Fruit fly (Drosophila melanogaster): Measurements from ENCODE around the gene Yp3.

Gene Yp3

DNA sequence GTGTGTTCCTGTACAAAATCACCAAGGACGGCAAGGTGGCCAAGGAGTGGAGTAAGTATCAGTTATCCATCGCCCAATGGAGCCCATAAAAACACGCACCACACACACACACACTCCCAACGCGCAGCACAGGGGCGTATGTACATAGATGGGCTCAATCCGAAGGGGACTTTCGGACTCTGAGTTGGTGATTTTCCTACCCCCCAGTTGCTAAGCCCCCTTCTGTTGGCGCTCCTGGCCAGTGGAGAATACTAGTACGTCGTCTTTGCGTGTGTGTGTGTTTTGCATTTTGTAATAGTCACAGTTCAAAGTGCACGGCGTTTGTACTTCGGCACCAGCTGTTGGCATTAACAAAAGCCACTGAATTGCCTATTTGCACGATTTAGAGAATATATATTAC, 19.3 kb upstream of the Yp3 start (continued):
- TF ChIP-seq Oli (tag; optimal IDR thresholded peaks at IDR 0.05): peak; percentile 58
- TF ChIP-seq dimm (GFP tag; IDR thresholded peaks at IDR 0.05): no peak; the same call in 1 of the 2 replicates
- peak; percentile 80 for TF ChIP-seq CG4730 (GFP tag; IDR thresholded peaks at IDR 0.05)
- TF ChIP-seq CG1024 (GFP tag; IDR thresholded peaks at IDR 0.05): peak; percentile 74
- peak; percentile 89 for TF ChIP-seq Mrtf (GFP tag; IDR thresholded peaks at IDR 0.05)
- TF ChIP-seq gsb-n (tag; optimal IDR thresholded peaks at IDR 0.05): peak; percentile 1
- TF ChIP-seq CG9932 (GFP tag; IDR thresholded peaks at IDR 0.05): peak; percentile 89
- no peak for TF ChIP-seq tna (GFP tag; IDR thresholded peaks at IDR 0.05; ENCODE audit: partially characterized antibody)
- TF ChIP-seq CG1647 (GFP tag; optimal IDR thresholded peaks at IDR 0.05): peak; percentile 70
- peak; percentile 40 for TF ChIP-seq scrt (GFP tag; optimal IDR thresholded peaks at IDR 0.05)
- peak; percentile 47 for TF ChIP-seq gcm (GFP tag; optimal IDR thresholded peaks at IDR 0.05)
- TF ChIP-seq BEAF-32 (GFP tag; optimal IDR thresholded peaks at IDR 0.05): no peak
- peak; percentile 59 for TF ChIP-seq CG17912 (GFP tag; optimal IDR thresholded peaks at IDR 0.05)
- peak; percentile 95 for TF ChIP-seq CG11456 (GFP tag; IDR thresholded peaks at IDR 0.05)
- TF ChIP-seq Hr3 (GFP tag; optimal IDR thresholded peaks at IDR 0.05): peak; percentile 64
- TF ChIP-seq danr (GFP tag; IDR thresholded peaks at IDR 0.05): peak; percentile 47; the same call in 1 of the 2 replicates
- TF ChIP-seq CG30431 (GFP tag; optimal IDR thresholded peaks at IDR 0.05): peak; percentile 63
- peak; percentile 85 for TF ChIP-seq tin (GFP tag; optimal IDR thresholded peaks at IDR 0.05)
- no peak for TF ChIP-seq gfzf (GFP tag; optimal IDR thresholded peaks at IDR 0.05)
- TF ChIP-seq CG4360 (GFP tag; IDR thresholded peaks at IDR 0.05): no peak
- TF ChIP-seq CG16813 (GFP tag; IDR thresholded peaks at IDR 0.05; ENCODE audit: partially characterized antibody): no peak
- TF ChIP-seq GATAe (GFP tag; conservative IDR thresholded peaks at IDR 0.05): no peak
- TF ChIP-seq pros (GFP tag; optimal IDR thresholded peaks at IDR 0.05): no peak
- no peak for TF ChIP-seq Ets97D (GFP tag; optimal IDR thresholded peaks at IDR 0.05)
- TF ChIP-seq da (GFP tag; optimal IDR thresholded peaks at IDR 0.05): peak; percentile 11
- peak; percentile 89 for TF ChIP-seq bab2 (GFP tag; optimal IDR thresholded peaks at IDR 0.05)
- peak; percentile 85 for TF ChIP-seq Ada2b (GFP tag; IDR thresholded peaks at IDR 0.05)
- TF ChIP-seq Vsx1 (GFP tag; optimal IDR thresholded peaks at IDR 0.05): peak; percentile 31
- peak; percentile 72; the same call in 1 of the 3 replicates for TF ChIP-seq CG11695 (GFP tag; IDR thresholded peaks at IDR 0.05)
- peak; percentile 80 for TF ChIP-seq CG14441 (GFP tag; IDR thresholded peaks at IDR 0.05)
- peak; percentile 70 for TF ChIP-seq shn (GFP tag; optimal IDR thresholded peaks at IDR 0.05)
- TF ChIP-seq cas (GFP tag; IDR thresholded peaks at IDR 0.05): peak; percentile 59; the same call in 1 of the 2 replicates
- TF ChIP-seq ttk (GFP tag; IDR thresholded peaks at IDR 0.05): peak; percentile 67
- TF ChIP-seq ro (GFP tag; IDR thresholded peaks at IDR 0.05): no peak
- TF ChIP-seq Med (GFP tag): peak; percentile 97
- peak; percentile 95 for TF ChIP-seq Rfx (GFP tag; IDR thresholded peaks at IDR 0.05)
- TF ChIP-seq CG3995 (GFP tag; optimal IDR thresholded peaks at IDR 0.05): peak; percentile 36
- TF ChIP-seq Chrac-16 (GFP tag; optimal IDR thresholded peaks at IDR 0.05): peak; percentile 75
- peak; percentile 33 for TF ChIP-seq nerfin-1 (tag; optimal IDR thresholded peaks at IDR 0.05)
- TF ChIP-seq pan (optimal IDR thresholded peaks at IDR 0.05): no peak
- TF ChIP-seq pan (GFP tag; optimal IDR thresholded peaks at IDR 0.05 in 1 of 2, IDR thresholded peaks at IDR 0.05 in 1 of 2): peak in 1 of 2 experiments; percentile 81
- TF ChIP-seq Sox102F (GFP tag; optimal IDR thresholded peaks at IDR 0.05): peak; percentile 77
- TF ChIP-seq CG8388 (GFP tag; optimal IDR thresholded peaks at IDR 0.05): peak; percentile 19
- peak; percentile 63 for TF ChIP-seq E2f1 (GFP tag; IDR thresholded peaks at IDR 0.05)
- peak; percentile 62 for TF ChIP-seq schlank (tag; optimal IDR thresholded peaks at IDR 0.05)
- peak; percentile 75 for TF ChIP-seq MTF-1 (GFP tag; optimal IDR thresholded peaks at IDR 0.05; ENCODE audit: borderline replicate concordance)
- TF ChIP-seq CG16779 (GFP tag; IDR thresholded peaks at IDR 0.05): peak; percentile 85
- TF ChIP-seq jing (GFP tag; optimal IDR thresholded peaks at IDR 0.05): peak; percentile 47
- TF ChIP-seq Trl (optimal IDR thresholded peaks at IDR 0.05): no peak
- peak; percentile 82 for TF ChIP-seq Trl (GFP tag; optimal IDR thresholded peaks at IDR 0.05)
- TF ChIP-seq pfk (GFP tag; optimal IDR thresholded peaks at IDR 0.05): peak; percentile 38
